Worm (Caenorhabditis elegans) whole organism, L3 larva: Measurements from ENCODE around the gene glt-4.

Experiments used
- ZK546.5 ChIP-seq: sonication (generic microtip); optimal IDR thresholded peaks from 2 replicates; lab custom pipeline; 2017; ENCODE audit warnings: missing biosample characterization, missing genetic modification characterization
- ama-1 ChIP-seq: fragments of 150-350 bp; optimal IDR thresholded peaks from 2 replicates; lab custom pipeline; 2018
- ceh-16 ChIP-seq: sonication (generic microtip); optimal IDR thresholded peaks from 2 replicates; lab custom pipeline; 2017; ENCODE audit warnings: missing biosample characterization, missing genetic modification characterization
- ceh-9 ChIP-seq: sonication (generic microtip); optimal IDR thresholded peaks from 2 replicates; lab custom pipeline; 2018; ENCODE audit warnings: missing biosample characterization, missing genetic modification characterization
- jun-1 ChIP-seq: fragments of 150-350 bp; optimal IDR thresholded peaks from 2 replicates; lab custom pipeline; 2014; ENCODE audit warnings: missing biosample characterization, missing genetic modification reagents, missing genetic modification characterization
- nhr-12 ChIP-seq: fragments of 150-350 bp; optimal IDR thresholded peaks from 2 replicates; lab custom pipeline; 2014; ENCODE audit warnings: missing biosample characterization, missing genetic modification characterization
- nhr-28 ChIP-seq: fragments of 150-350 bp; optimal IDR thresholded peaks from 2 replicates; lab custom pipeline; 2014; ENCODE audit warnings: missing biosample characterization, missing genetic modification characterization
- pha-4 ChIP-seq: fragments of 150-350 bp; optimal IDR thresholded peaks from 2 replicates; lab custom pipeline; 2014; ENCODE audit warnings: missing biosample characterization, missing genetic modification reagents, missing genetic modification characterization
- pqm-1 ChIP-seq: fragments of 150-350 bp; optimal IDR thresholded peaks from 2 replicates; lab custom pipeline; 2017; ENCODE audit warnings: missing biosample characterization, missing genetic modification characterization, inconsistent platforms
- snpc-4 ChIP-seq: fragments of 150-350 bp; optimal IDR thresholded peaks from 2 replicates; lab custom pipeline; 2014; ENCODE audit warnings: missing biosample characterization, missing genetic modification characterization
- unc-39 ChIP-seq: sonication (generic microtip); optimal IDR thresholded peaks from 4 replicates; lab custom pipeline; 2017; ENCODE audit warnings: missing biosample characterization, missing genetic modification characterization
- unc-62 ChIP-seq: fragments of 150-350 bp; sonication (generic microtip); optimal IDR thresholded peaks from 4 replicates; lab custom pipeline; 2014; ENCODE audit warnings: missing biosample characterization, missing genetic modification reagents, missing genetic modification characterization
- zag-1 ChIP-seq: fragments of 150-350 bp; optimal IDR thresholded peaks from 2 replicates; lab custom pipeline; 2014; ENCODE audit warnings: missing biosample characterization, missing genetic modification characterization
- ztf-11 ChIP-seq: fragments of 150-350 bp; optimal IDR thresholded peaks from 2 replicates; lab custom pipeline; 2014; ENCODE audit warnings: missing biosample characterization, missing genetic modification characterization

DNA sequence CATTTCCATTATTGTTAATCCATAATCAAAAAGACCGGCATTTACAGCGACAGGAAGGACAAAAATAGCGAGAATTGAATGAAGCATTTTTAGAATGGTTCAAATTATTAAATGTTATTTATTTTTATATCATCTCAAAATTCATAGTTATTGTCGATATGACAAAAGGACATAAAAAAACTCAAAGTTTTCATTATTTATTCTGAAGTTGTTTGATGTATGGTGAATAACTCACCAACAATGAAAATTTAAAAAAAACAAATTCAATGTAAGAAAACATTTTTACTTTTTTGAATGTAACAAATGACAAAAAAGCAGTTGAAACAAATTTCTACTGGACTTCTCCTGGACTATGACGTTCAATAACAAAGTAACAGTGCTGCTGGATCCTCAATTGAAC, 37.2 kb downstream of the glt-4 start, which contains the start of gene K10C2.14:
- TF ChIP-seq ama-1 (lab: Kevin White, UChicago) (no peak), snpc-4 (tag; lab: Kevin White, UChicago) (no peak), unc-62 (GFP tag; lab: Kevin White, UChicago) (no peak), ceh-9 (tag; lab: Kevin White, UChicago) (no peak), nhr-12 (tag; lab: Kevin White, UChicago) (no peak), ceh-16 (tag; lab: Kevin White, UChicago) (no peak), ZK546.5 (no peak), unc-39 (no peak), jun-1 (tag; lab: Kevin White, UChicago) (no peak), nhr-28 (no peak), zag-1 (tag; lab: Kevin White, UChicago) (no peak), pqm-1 (tag; lab: Kevin White, UChicago) (no peak), ztf-11 (no peak), pha-4 (tag; lab: Kevin White, UChicago) (no peak)
